Worm (Caenorhabditis elegans): Measurements from ENCODE around the gene Y111B2A.2.

Gene Y111B2A.2

ce11 chrIII:12542656-12543055 lies 46.8 kb downstream of the Y111B2A.2 start:
- TF ChIP-seq ceh-6 (GFP tag; optimal IDR thresholded peaks at IDR 0.05) (no peak), dmd-4 (tag; optimal IDR thresholded peaks at IDR 0.05; ENCODE audit: borderline replicate concordance) (no peak)
